Fruit fly (Drosophila melanogaster): Measurements from ENCODE around the gene sls.
A peak's percentile ranks its signal among the peaks of the same experiment; 100 is the strongest.

The sls gene

DNA sequence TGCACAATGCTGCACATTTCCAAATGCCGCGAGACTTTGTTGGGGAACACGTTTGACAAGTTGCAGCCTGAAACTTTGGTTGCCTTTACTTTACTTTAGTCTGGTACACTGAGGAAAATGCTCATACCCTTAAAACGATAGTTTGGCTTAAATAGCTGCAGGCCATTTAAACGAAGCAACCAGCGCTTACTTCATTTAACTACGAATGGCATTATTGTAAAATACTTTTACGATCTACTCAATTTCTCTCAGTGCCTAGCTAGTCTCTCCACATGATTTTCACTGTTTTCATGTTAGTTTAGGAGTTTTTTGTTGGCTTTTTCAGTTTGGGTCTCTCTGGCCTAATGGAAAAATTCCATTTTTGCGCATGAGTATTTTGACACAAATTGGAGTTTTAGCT is 46.6 kb upstream of the sls start (continued):
- no peak for TF ChIP-seq Fer2 (tag; optimal IDR thresholded peaks at IDR 0.05)
- TF ChIP-seq phol (tag; optimal IDR thresholded peaks at IDR 0.05) = peak; percentile 85
- peak in 1 of 3 experiments; percentile 58 for TF ChIP-seq lola (GFP tag; optimal IDR thresholded peaks at IDR 0.05)
- peak; percentile 65 for TF ChIP-seq trem (tag; optimal IDR thresholded peaks at IDR 0.05)
- no peak for TF ChIP-seq sima (GFP tag; optimal IDR thresholded peaks at IDR 0.05)
- TF ChIP-seq croc (GFP tag; conservative IDR thresholded peaks at IDR 0.05) = peak; percentile 74; the same call in 2 of the 3 replicates
- peak; percentile 50 for TF ChIP-seq CG31224 (GFP tag; IDR thresholded peaks at IDR 0.05)
- TF ChIP-seq Med (GFP tag) = peak; percentile 91
- peak; percentile 32 for TF ChIP-seq CG9727 (GFP tag; optimal IDR thresholded peaks at IDR 0.05)
- TF ChIP-seq zen2 (GFP tag; IDR thresholded peaks at IDR 0.05; ENCODE audit: partially characterized antibody) = no peak
- peak; percentile 84 for TF ChIP-seq CG10979 (tag; optimal IDR thresholded peaks at IDR 0.05)
- no peak for TF ChIP-seq D19B (GFP tag; optimal IDR thresholded peaks at IDR 0.05)
- TF ChIP-seq CG11093 (GFP tag; IDR thresholded peaks at IDR 0.05) = peak; percentile 68; the same call in 2 of the 3 replicates
- TF ChIP-seq pzg (GFP tag; optimal IDR thresholded peaks at IDR 0.05) = no peak
- TF ChIP-seq Dek (tag; optimal IDR thresholded peaks at IDR 0.05) = peak; percentile 30
- TF ChIP-seq cwo (GFP tag; optimal IDR thresholded peaks at IDR 0.05) = peak; percentile 37
- peak; percentile 80 for TF ChIP-seq CG1529 (GFP tag; optimal IDR thresholded peaks at IDR 0.05)
- TF ChIP-seq CG7745 (tag; optimal IDR thresholded peaks at IDR 0.05) = no peak
- peak; percentile 97 for TF ChIP-seq sens (GFP tag)
- TF ChIP-seq ro (GFP tag; IDR thresholded peaks at IDR 0.05) = peak; percentile 27; the same call in 1 of the 2 replicates
- peak; percentile 87 for TF ChIP-seq H15 (GFP tag; IDR thresholded peaks at IDR 0.05)
- TF ChIP-seq CG2199 (GFP tag; IDR thresholded peaks at IDR 0.05) = peak; percentile 81; the same call in 2 of the 3 replicates
- TF ChIP-seq danr (GFP tag; IDR thresholded peaks at IDR 0.05) = peak; percentile 49; the same call in 1 of the 2 replicates
- peak; percentile 22 for TF ChIP-seq CG10209 (GFP tag; optimal IDR thresholded peaks at IDR 0.05)
- peak; percentile 21 for TF ChIP-seq Nf-YB (GFP tag; optimal IDR thresholded peaks at IDR 0.05)
- TF ChIP-seq Max (GFP tag; optimal IDR thresholded peaks at IDR 0.05) = peak; percentile 61
- TF ChIP-seq CG18011 (GFP tag; optimal IDR thresholded peaks at IDR 0.05) = no peak
- peak; percentile 45; the same call in 1 of the 2 replicates for TF ChIP-seq CG32532 (GFP tag; IDR thresholded peaks at IDR 0.05)
- peak; percentile 3; the same call in 1 of the 2 replicates for TF ChIP-seq Ravus (GFP tag; IDR thresholded peaks at IDR 0.05)
- TF ChIP-seq C15 (GFP tag; IDR thresholded peaks at IDR 0.05) = peak; percentile 43; the same call in 1 of the 3 replicates
- TF ChIP-seq CG10959 (GFP tag; IDR thresholded peaks at IDR 0.05) = peak; percentile 73
- no peak for TF ChIP-seq CG9876 (GFP tag; optimal IDR thresholded peaks at IDR 0.05)
- peak; percentile 49 for TF ChIP-seq CG4854 (GFP tag; optimal IDR thresholded peaks at IDR 0.05)
- TF ChIP-seq dimm (GFP tag; IDR thresholded peaks at IDR 0.05) = peak; percentile 54; the same call in 1 of the 2 replicates
- peak; percentile 58; the same call in 1 of the 2 replicates for TF ChIP-seq CG11696 (GFP tag; IDR thresholded peaks at IDR 0.05)
- no peak for TF ChIP-seq Dref (GFP tag; IDR thresholded peaks at IDR 0.05)
- no peak for TF ChIP-seq CG2116 (GFP tag; optimal IDR thresholded peaks at IDR 0.05)
- peak; percentile 67 for TF ChIP-seq CG8388 (GFP tag; optimal IDR thresholded peaks at IDR 0.05)
- peak; percentile 73 for TF ChIP-seq slp2 (GFP tag; optimal IDR thresholded peaks at IDR 0.05)
- TF ChIP-seq CG13287 (GFP tag; IDR thresholded peaks at IDR 0.05; ENCODE audit: partially characterized antibody) = no peak
- peak; percentile 35; the same call in 1 of the 2 replicates for TF ChIP-seq CG9215 (GFP tag; IDR thresholded peaks at IDR 0.05)
- peak; percentile 59 for TF ChIP-seq Six4 (GFP tag; optimal IDR thresholded peaks at IDR 0.05)
- TF ChIP-seq ci (GFP tag; IDR thresholded peaks at IDR 0.05) = peak; percentile 97
- TF ChIP-seq CG15011 (GFP tag; optimal IDR thresholded peaks at IDR 0.05) = peak; percentile 8
- peak; percentile 30 for TF ChIP-seq kni (GFP tag; optimal IDR thresholded peaks at IDR 0.05)
- TF ChIP-seq gro (GFP tag; optimal IDR thresholded peaks at IDR 0.05) = peak; percentile 20
- TF ChIP-seq CG7987 (GFP tag; optimal IDR thresholded peaks at IDR 0.05) = peak; percentile 18
- no peak for TF ChIP-seq psq (GFP tag; optimal IDR thresholded peaks at IDR 0.05)
- no peak for TF ChIP-seq NFAT (GFP tag; IDR thresholded peaks at IDR 0.05)
- peak; percentile 90 for TF ChIP-seq Awh (GFP tag; IDR thresholded peaks at IDR 0.05)
